Fruit fly (Drosophila melanogaster) whole organism, embryonic: ENCODE data around the gene CG12310.

Source experiments
- CG6654 ChIP-seq: fragments of 200-800 bp; sonication (Bioruptor generic); optimal IDR thresholded peaks from 2 replicates; lab custom pipeline; 2017; ENCODE audit warnings: missing biosample characterization, mild to moderate bottlenecking, missing genetic modification characterization
- CG8924 ChIP-seq: fragments of 200-800 bp; optimal IDR thresholded peaks from 3 replicates; lab custom pipeline; 2019; ENCODE audit warnings: missing biosample characterization, mild to moderate bottlenecking, missing genetic modification characterization, moderate library complexity
- Dip2 ChIP-seq: fragments of 200-800 bp; sonication (Bioruptor generic); IDR thresholded peaks from 2 replicates; pipeline ENCODE4 v1.3.6; 2022; ENCODE audit warnings: missing biosample characterization, missing genetic modification characterization
- Ravus ChIP-seq: fragments of 200-800 bp; sonication (Bioruptor generic); IDR thresholded peaks from 2 replicates; pipeline ENCODE4 v1.3.6; 2022; ENCODE audit warnings: missing biosample characterization, missing genetic modification characterization
- Tbp ChIP-seq: fragments of >200 bp; optimal IDR thresholded peaks from 2 replicates; lab custom pipeline; 2018; ENCODE audit warnings: missing biosample characterization, missing genetic modification characterization
- ase ChIP-seq: fragments of 200-800 bp; sonication (Bioruptor generic); IDR thresholded peaks from 3 replicates; pipeline ENCODE4 v1.3.6; 2022; ENCODE audit warnings: missing biosample characterization, missing genetic modification characterization
- exex ChIP-seq: fragments of 200-800 bp; sonication (Bioruptor generic); optimal IDR thresholded peaks from 4 replicates; lab custom pipeline; 2018; ENCODE audit warnings: missing biosample characterization, mild to moderate bottlenecking, missing genetic modification characterization, moderate library complexity
- gro ChIP-seq: fragments of 200-800 bp; sonication (Bioruptor generic); optimal IDR thresholded peaks from 2 replicates; lab custom pipeline; 2016; ENCODE audit warnings: missing biosample characterization, missing genetic modification characterization
- zen ChIP-seq: fragments of 200-800 bp; sonication (Bioruptor generic); optimal IDR thresholded peaks from 3 replicates; lab custom pipeline; 2018; ENCODE audit warnings: missing biosample characterization, mild to moderate bottlenecking, missing genetic modification characterization, moderate library complexity
- zfh1 ChIP-seq: fragments of 200-800 bp; sonication (Bioruptor generic); IDR thresholded peaks from 3 replicates; pipeline ENCODE4 v1.3.6; 2022; ENCODE audit warnings: missing biosample characterization, missing genetic modification characterization

DNA sequence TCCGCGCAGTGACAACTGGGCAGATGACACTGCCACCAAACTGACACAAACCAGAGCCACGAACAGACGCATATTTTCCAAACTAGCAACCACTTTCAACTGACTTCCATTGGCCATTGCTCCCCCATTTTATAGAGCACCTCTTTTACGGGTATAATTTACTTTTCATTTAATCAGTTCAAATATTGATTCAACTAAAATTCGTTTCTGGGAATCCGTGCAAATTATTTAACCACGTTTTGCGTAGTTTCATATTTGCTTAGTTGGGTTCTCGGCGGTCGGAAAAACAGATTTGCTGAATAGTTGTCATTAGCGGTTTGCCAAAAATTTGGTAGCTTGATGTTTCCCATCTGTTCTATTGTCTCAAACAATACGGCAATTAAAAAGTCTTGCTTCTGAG lies 11.0 kb upstream of the CG12310 start, which contains the start of gene CG13460:
- TF ChIP-seq Dip2 (GFP tag; lab: Robert Waterston, UW) (no peak), zfh1 (no peak), CG6654 (GFP tag; lab: Kevin White, UChicago) (no peak), Ravus (GFP tag; lab: Robert Waterston, UW) (no peak), zen (tag; lab: Kevin White, UChicago) (no peak), ase (GFP tag; lab: Robert Waterston, UW) (no peak), exex (tag; lab: Kevin White, UChicago) (no peak), CG8924 (tag; lab: Kevin White, UChicago) (no peak), gro (GFP tag; lab: Kevin White, UChicago) (no peak), Tbp (GFP tag; lab: Kevin White, UChicago) (no peak)
